Worm (Caenorhabditis elegans) whole organism, late embryonic: ENCODE measurements around the gene F18C5.9.
A peak's percentile ranks its signal among the peaks of the same experiment; 100 is the strongest.

ENCODE experiments used
- C38D4.7 ChIP-seq: fragments of 200-800 bp; sonication (Bioruptor generic); optimal IDR thresholded peaks from 2 replicates; lab custom pipeline; 2018; ENCODE audit warnings: mild to moderate bottlenecking, missing genetic modification characterization, moderate library complexity, missing compliant biosample characterization
- F13H6.1 ChIP-seq: sonication (generic microtip); optimal IDR thresholded peaks from 2 replicates; lab custom pipeline; 2016; ENCODE audit warnings: missing genetic modification characterization, missing compliant biosample characterization
- K02D7.2 ChIP-seq: sonication (generic microtip); optimal IDR thresholded peaks from 2 replicates; lab custom pipeline; 2017; ENCODE audit warnings: mild to moderate bottlenecking, missing genetic modification characterization, missing compliant biosample characterization
- K09A11.1 ChIP-seq: sonication (generic microtip); optimal IDR thresholded peaks from 2 replicates; lab custom pipeline; 2017; ENCODE audit warnings: antibody characterized with exemption, mild to moderate bottlenecking, missing genetic modification characterization, missing compliant biosample characterization; ENCODE audit not compliant: insufficient read depth
- ahr-1 ChIP-seq: sonication (generic microtip); optimal IDR thresholded peaks from 2 replicates; lab custom pipeline; 2016; ENCODE audit warnings: missing genetic modification characterization, missing compliant biosample characterization
- ceh-14 ChIP-seq: sonication (generic microtip); optimal IDR thresholded peaks from 2 replicates; lab custom pipeline; 2016; ENCODE audit warnings: missing genotype, missing genetic modification characterization, missing compliant biosample characterization
- ceh-18 ChIP-seq: sonication (generic microtip); optimal IDR thresholded peaks from 2 replicates; lab custom pipeline; 2016; ENCODE audit warnings: missing genetic modification characterization, missing compliant biosample characterization
- ceh-19 ChIP-seq: fragments of 200-800 bp; sonication (Bioruptor generic); optimal IDR thresholded peaks from 2 replicates; lab custom pipeline; 2018; ENCODE audit warnings: mild to moderate bottlenecking, missing genetic modification characterization, missing compliant biosample characterization
- ceh-22 ChIP-seq: sonication (generic microtip); optimal IDR thresholded peaks from 2 replicates; lab custom pipeline; 2017; ENCODE audit warnings: missing biosample characterization, missing genetic modification characterization
- ceh-24 ChIP-seq: sonication (generic microtip); optimal IDR thresholded peaks from 2 replicates; lab custom pipeline; 2016; ENCODE audit warnings: mild to moderate bottlenecking, missing genetic modification characterization, missing compliant biosample characterization
- ceh-45 ChIP-seq: fragments of 200-800 bp; sonication (Bioruptor generic); IDR thresholded peaks from 2 replicates; pipeline ENCODE4 v1.3.6; 2022; ENCODE audit warnings: missing genetic modification reagents, missing genetic modification characterization, missing compliant biosample characterization
- ceh-48 ChIP-seq: sonication (generic microtip); optimal IDR thresholded peaks from 2 replicates; lab custom pipeline; 2016; ENCODE audit warnings: missing genetic modification characterization, inconsistent platforms, missing compliant biosample characterization
- dmd-4 ChIP-seq: sonication (generic microtip); optimal IDR thresholded peaks from 2 replicates; lab custom pipeline; 2016; ENCODE audit warnings: borderline replicate concordance, missing genetic modification characterization, missing compliant biosample characterization
- eyg-1 ChIP-seq: sonication (generic microtip); optimal IDR thresholded peaks from 2 replicates; lab custom pipeline; 2016; ENCODE audit warnings: missing genotype, missing genetic modification characterization, missing compliant biosample characterization
- fkh-10 ChIP-seq: fragments of 150-350 bp; optimal IDR thresholded peaks from 2 replicates; lab custom pipeline; 2014; ENCODE audit warnings: missing biosample characterization, missing genetic modification reagents, missing genetic modification characterization
- fkh-6 ChIP-seq: sonication (generic microtip); optimal IDR thresholded peaks from 2 replicates; lab custom pipeline; 2016; ENCODE audit warnings: missing genetic modification characterization, missing compliant biosample characterization
- hlh-15 ChIP-seq: sonication (generic microtip); optimal IDR thresholded peaks from 2 replicates; lab custom pipeline; 2016; ENCODE audit warnings: missing genetic modification characterization, missing compliant biosample characterization
- hlh-30 ChIP-seq: sonication (generic microtip); optimal IDR thresholded peaks from 2 replicates; lab custom pipeline; 2017; ENCODE audit warnings: antibody characterized with exemption, missing genetic modification characterization, missing compliant biosample characterization; ENCODE audit not compliant: insufficient read depth
- hlh-6 ChIP-seq: sonication (generic microtip); optimal IDR thresholded peaks from 2 replicates; lab custom pipeline; 2016; ENCODE audit warnings: missing genotype, missing genetic modification characterization, missing compliant biosample characterization
- lim-6 ChIP-seq: sonication (generic microtip); optimal IDR thresholded peaks from 2 replicates; lab custom pipeline; 2016; ENCODE audit warnings: missing genetic modification characterization, missing compliant biosample characterization
- lin-11 ChIP-seq: fragments of 200-800 bp; sonication (Bioruptor generic); optimal IDR thresholded peaks from 2 replicates; lab custom pipeline; 2018; ENCODE audit warnings: mild to moderate bottlenecking, missing genetic modification characterization, missing compliant biosample characterization
- madf-2 ChIP-seq: sonication (generic microtip); optimal IDR thresholded peaks from 2 replicates; lab custom pipeline; 2017; ENCODE audit warnings: missing genetic modification characterization, missing compliant biosample characterization
- nhr-11 ChIP-seq: fragments of 150-350 bp; optimal IDR thresholded peaks from 2 replicates; lab custom pipeline; 2014; ENCODE audit warnings: missing biosample characterization, missing genetic modification characterization
- nhr-232 ChIP-seq: sonication (generic microtip); optimal IDR thresholded peaks from 2 replicates; lab custom pipeline; 2016; ENCODE audit warnings: missing genetic modification characterization, missing compliant biosample characterization
- odd-2 ChIP-seq: sonication (generic microtip); optimal IDR thresholded peaks from 2 replicates; lab custom pipeline; 2017; ENCODE audit warnings: antibody characterized with exemption, mild to moderate bottlenecking, missing genetic modification characterization, missing compliant biosample characterization
- pag-3 ChIP-seq: sonication (generic microtip); optimal IDR thresholded peaks from 2 replicates; lab custom pipeline; 2016; ENCODE audit warnings: missing compliant biosample characterization, missing genetic modification characterization, borderline replicate concordance
- pat-9 ChIP-seq: fragments of 200-800 bp; sonication (Bioruptor generic); optimal IDR thresholded peaks from 2 replicates; lab custom pipeline; 2018; ENCODE audit warnings: mild to moderate bottlenecking, missing genetic modification characterization, moderate library complexity, missing compliant biosample characterization
- pax-1 ChIP-seq: fragments of 150-350 bp; optimal IDR thresholded peaks from 2 replicates; lab custom pipeline; 2014; ENCODE audit warnings: missing biosample characterization, missing genetic modification characterization
- pha-2 ChIP-seq: sonication (generic microtip); optimal IDR thresholded peaks from 2 replicates; lab custom pipeline; 2017; ENCODE audit warnings: mild to moderate bottlenecking, missing genetic modification characterization, missing compliant biosample characterization
- pha-4 ChIP-seq: fragments of 150-350 bp; optimal IDR thresholded peaks from 2 replicates; lab custom pipeline; 2018; ENCODE audit warnings: missing biosample characterization, missing genetic modification reagents, missing genetic modification characterization
- tbx-2 ChIP-seq: sonication (generic microtip); optimal IDR thresholded peaks from 2 replicates; lab custom pipeline; 2016; ENCODE audit warnings: missing genetic modification characterization, missing compliant biosample characterization
- tbx-7 ChIP-seq: sonication (generic microtip); optimal IDR thresholded peaks from 2 replicates; lab custom pipeline; 2016; ENCODE audit warnings: missing genotype, missing genetic modification characterization, missing compliant biosample characterization
- ttx-3 ChIP-seq: sonication (generic microtip); optimal IDR thresholded peaks from 2 replicates; lab custom pipeline; 2016; ENCODE audit warnings: missing genetic modification reagents, missing genetic modification characterization, missing compliant biosample characterization
- zip-5 ChIP-seq: sonication (generic microtip); optimal IDR thresholded peaks from 2 replicates; lab custom pipeline; 2016; ENCODE audit warnings: missing genetic modification characterization, missing compliant biosample characterization

The F18C5.9 gene

ce11 chrII:6609315-6609842 is 42.4 kb downstream of the F18C5.9 start, which contains the start of gene epg-5:
TSS of gene epg-5 (minus strand) at chrII:6609365.
- TF ChIP-seq hlh-30 (tag; lab: Kevin White, UChicago) (peak; percentile 37), ceh-48 (tag; lab: Kevin White, UChicago) (peak; percentile 38), ceh-19 (GFP tag; lab: Kevin White, UChicago) (no peak)

ce11 chrII:6610262-6610661 is 43.3 kb downstream of the F18C5.9 start:
- TF ChIP-seq K09A11.1 (tag; lab: Kevin White, UChicago) (no peak), hlh-15 (tag; lab: Kevin White, UChicago) (no peak), ahr-1 (no peak), nhr-232 (tag; lab: Kevin White, UChicago) (no peak), pha-4 (tag; lab: Kevin White, UChicago) (no peak)

- TF ChIP-seq lin-11 = no peak
- TF ChIP-seq dmd-4 (tag; lab: Kevin White, UChicago) = no peak
- no peak for TF ChIP-seq zip-5 (tag; lab: Kevin White, UChicago)
- no peak for TF ChIP-seq pha-4 (tag; lab: Kevin White, UChicago)
- no peak for TF ChIP-seq ceh-14 (tag; lab: Kevin White, UChicago)
- TF ChIP-seq hlh-6 (tag; lab: Kevin White, UChicago) = no peak
- TF ChIP-seq ceh-18 (tag; lab: Kevin White, UChicago) = no peak
- no peak for TF ChIP-seq ceh-24 (tag; lab: Kevin White, UChicago)
- TF ChIP-seq C38D4.7 (GFP tag; lab: Kevin White, UChicago) = no peak
- TF ChIP-seq ttx-3 (tag; lab: Kevin White, UChicago) = no peak
- TF ChIP-seq pat-9 (tag; lab: Kevin White, UChicago) = no peak
- TF ChIP-seq madf-2 (tag; lab: Kevin White, UChicago) = no peak
- TF ChIP-seq ceh-22 (tag; lab: Kevin White, UChicago) = no peak
- no peak for TF ChIP-seq ceh-45
- TF ChIP-seq K09A11.1 (tag; lab: Kevin White, UChicago) = no peak
These were observed 45.6 kb downstream of the F18C5.9 start for ce11 chrII:6612544-6612943.

- no peak for TF ChIP-seq fkh-10 (GFP tag; lab: Kevin White, UChicago)
- no peak for TF ChIP-seq F13H6.1 (tag; lab: Kevin White, UChicago)
- TF ChIP-seq tbx-2 (tag; lab: Kevin White, UChicago) = no peak
- TF ChIP-seq eyg-1 = no peak
- no peak for TF ChIP-seq nhr-11 (tag; lab: Kevin White, UChicago)
- no peak for TF ChIP-seq K02D7.2 (tag; lab: Kevin White, UChicago)
- no peak for TF ChIP-seq lim-6 (tag; lab: Kevin White, UChicago)
These were observed 47.6 kb downstream of the F18C5.9 start for ce11 chrII:6614500-6614899.

ce11 chrII:6615232-6616029 is 48.5 kb downstream of the F18C5.9 start:
- no peak for TF ChIP-seq hlh-30 (tag; lab: Kevin White, UChicago)
- no peak for TF ChIP-seq K09A11.1 (tag; lab: Kevin White, UChicago)
- no peak for TF ChIP-seq pag-3 (tag; lab: Kevin White, UChicago)
- TF ChIP-seq pat-9 (tag; lab: Kevin White, UChicago) = no peak
- TF ChIP-seq nhr-11 (tag; lab: Kevin White, UChicago) = no peak
- TF ChIP-seq pax-1 (tag; lab: Kevin White, UChicago) = no peak
- TF ChIP-seq pha-2 (tag; lab: Kevin White, UChicago) = no peak
- no peak for TF ChIP-seq ceh-45
- no peak for TF ChIP-seq odd-2 (tag; lab: Kevin White, UChicago)
- no peak for TF ChIP-seq ceh-48 (tag; lab: Kevin White, UChicago)
- TF ChIP-seq ceh-22 (tag; lab: Kevin White, UChicago) = no peak
- no peak for TF ChIP-seq fkh-6
- TF ChIP-seq tbx-7 = no peak
